Fruit fly (Drosophila melanogaster) whole organism, embryonic: ENCODE results near the gene zuc.
A peak's percentile ranks its signal among the peaks of the same experiment; 100 is the strongest.
"Not testable (repeated sequence)": the region's sequence is repeated elsewhere in the genome, so short reads cannot be mapped to it uniquely, and the experiment has no call there.

Experiments
- Blimp-1 ChIP-seq: fragments of 200-800 bp; sonication (Bioruptor generic); optimal IDR thresholded peaks from 3 replicates; lab custom pipeline; 2018; ENCODE audit warnings: missing biosample characterization, missing genetic modification characterization, mild to moderate bottlenecking, moderate library complexity, missing genetic modification reagents
- CG1024 ChIP-seq: fragments of 200-800 bp; sonication (Bioruptor generic); IDR thresholded peaks from 2 replicates; pipeline ENCODE4 v1.3.6; 2022; ENCODE audit warnings: missing biosample characterization, missing genetic modification characterization
- CG11695 ChIP-seq: fragments of 200-800 bp; sonication (Bioruptor generic); IDR thresholded peaks from 3 replicates; pipeline ENCODE4 v1.3.6; 2022; ENCODE audit warnings: missing biosample characterization, missing genetic modification characterization
- CG11696 ChIP-seq: fragments of 200-800 bp; sonication (Bioruptor generic); IDR thresholded peaks from 2 replicates; pipeline ENCODE4 v1.3.6; 2022; ENCODE audit warnings: missing biosample characterization, missing genetic modification characterization
- CG13123 ChIP-seq: fragments of 200-800 bp; sonication (Bioruptor generic); optimal IDR thresholded peaks from 2 replicates; lab custom pipeline; 2016; ENCODE audit warnings: missing biosample characterization, missing genetic modification characterization
- CG13424 ChIP-seq: fragments of 200-800 bp; sonication (Bioruptor generic); optimal IDR thresholded peaks from 2 replicates; lab custom pipeline; 2019; ENCODE audit warnings: missing biosample characterization, mild to moderate bottlenecking, missing genetic modification characterization, moderate library complexity
- CG15073 ChIP-seq: fragments of 200-800 bp; sonication (Bioruptor generic); optimal IDR thresholded peaks from 2 replicates; lab custom pipeline; 2016; ENCODE audit warnings: missing biosample characterization, missing genetic modification characterization
- CG16815 ChIP-seq: fragments of 200-800 bp; sonication (Bioruptor generic); optimal IDR thresholded peaks from 3 replicates; lab custom pipeline; 2017; ENCODE audit warnings: missing biosample characterization, mild to moderate bottlenecking, missing genetic modification characterization
- CG30020 ChIP-seq: fragments of 200-800 bp; optimal IDR thresholded peaks from 2 replicates; lab custom pipeline; 2019; ENCODE audit warnings: missing biosample characterization, mild to moderate bottlenecking, missing genetic modification characterization, moderate library complexity
- CG30403 ChIP-seq: fragments of 200-800 bp; sonication (Bioruptor generic); optimal IDR thresholded peaks from 3 replicates; lab custom pipeline; 2016; ENCODE audit warnings: missing biosample characterization, missing genetic modification characterization
- CG32532 ChIP-seq: fragments of 200-800 bp; sonication (Bioruptor generic); IDR thresholded peaks from 2 replicates; pipeline ENCODE4 v1.3.6; 2022; ENCODE audit warnings: missing biosample characterization, missing genetic modification characterization
- CG34224 ChIP-seq: fragments of 200-800 bp; sonication (Bioruptor generic); IDR thresholded peaks from 3 replicates; pipeline ENCODE4 v1.3.6; 2022; ENCODE audit warnings: missing biosample characterization, missing genetic modification characterization; ENCODE audit not compliant: partially characterized antibody
- CG6272 ChIP-seq: fragments of 200-800 bp; sonication (Bioruptor generic); IDR thresholded peaks from 2 replicates; pipeline ENCODE4 v1.3.6; 2022; ENCODE audit warnings: missing biosample characterization, missing genetic modification characterization
- CG6791 ChIP-seq: fragments of 200-800 bp; sonication (Bioruptor generic); IDR thresholded peaks from 3 replicates; pipeline ENCODE4 v1.3.6; 2022; ENCODE audit warnings: missing biosample characterization, missing genetic modification characterization; ENCODE audit not compliant: partially characterized antibody
- CG7556 ChIP-seq: fragments of 200-800 bp; sonication (Bioruptor generic); optimal IDR thresholded peaks from 2 replicates; lab custom pipeline; 2017; ENCODE audit warnings: missing biosample characterization, mild to moderate bottlenecking, missing genetic modification characterization
- CG7786 ChIP-seq: fragments of 200-800 bp; sonication (Bioruptor generic); optimal IDR thresholded peaks from 2 replicates; lab custom pipeline; 2016; ENCODE audit warnings: missing biosample characterization, missing genetic modification characterization
- D19A ChIP-seq: fragments of 200-800 bp; optimal IDR thresholded peaks from 3 replicates; lab custom pipeline; 2019; ENCODE audit warnings: missing biosample characterization, mild to moderate bottlenecking, missing genetic modification characterization, moderate library complexity
- D19B ChIP-seq: fragments of 200-800 bp; sonication (Bioruptor generic); optimal IDR thresholded peaks from 2 replicates; lab custom pipeline; 2017; ENCODE audit warnings: missing biosample characterization, mild to moderate bottlenecking, missing genetic modification characterization
- E2f2 ChIP-seq: fragments of 200-800 bp; sonication (Bioruptor generic); IDR thresholded peaks from 2 replicates; pipeline ENCODE4 v1.3.6; 2022; ENCODE audit warnings: missing biosample characterization, missing genetic modification characterization
- Ets97D ChIP-seq: fragments of 200-800 bp; sonication (Bioruptor generic); optimal IDR thresholded peaks from 3 replicates; lab custom pipeline; 2016; ENCODE audit warnings: missing biosample characterization, missing genetic modification characterization
- Fer1 ChIP-seq: fragments of 200-800 bp; sonication (Bioruptor generic); optimal IDR thresholded peaks from 2 replicates; lab custom pipeline; 2017; ENCODE audit warnings: missing biosample characterization, mild to moderate bottlenecking, missing genetic modification characterization
- HmgD ChIP-seq: fragments of 200-800 bp; sonication (Bioruptor generic); optimal IDR thresholded peaks from 3 replicates; lab custom pipeline; 2016; ENCODE audit warnings: missing biosample characterization, missing genetic modification characterization
- Hr39 ChIP-seq: fragments of >200 bp; optimal IDR thresholded peaks from 2 replicates; lab custom pipeline; 2017
- Lhr ChIP-seq: fragments of 200-800 bp; sonication (Bioruptor generic); optimal IDR thresholded peaks from 3 replicates; lab custom pipeline; 2017; ENCODE audit warnings: mild to moderate bottlenecking, missing biosample characterization, missing genetic modification reagents, missing genetic modification characterization
- Nf-YC ChIP-seq: fragments of 200-800 bp; optimal IDR thresholded peaks from 3 replicates; lab custom pipeline; 2019; ENCODE audit warnings: missing biosample characterization, mild to moderate bottlenecking, missing genetic modification characterization, moderate library complexity
- Pdp1 ChIP-seq, 2 experiments: fragments of 200-800 bp; sonication (Bioruptor generic); optimal IDR thresholded peaks; 3 replicates each; lab custom pipeline; 2016; ENCODE audit warnings: missing biosample characterization in 2 of 2, missing genetic modification characterization in 2 of 2, mild to moderate bottlenecking in 1 of 2, moderate library complexity in 1 of 2
- al ChIP-seq: fragments of 200-800 bp; sonication (Bioruptor generic); IDR thresholded peaks from 2 replicates; pipeline ENCODE4 v1.3.6; 2022; ENCODE audit warnings: missing biosample characterization, missing genetic modification characterization
- bbx ChIP-seq: fragments of 200-800 bp; sonication (Bioruptor generic); IDR thresholded peaks from 2 replicates; pipeline ENCODE4 v1.3.6; 2022; ENCODE audit warnings: missing biosample characterization, missing genetic modification characterization; ENCODE audit not compliant: partially characterized antibody
- hkb ChIP-seq, 2 experiments: fragments of 200-800 bp in 1 of 2; fragments of >200 bp in 1 of 2; sonication (Bioruptor generic) in 1 of 2; IDR thresholded peaks in 1 of 2; optimal IDR thresholded peaks in 1 of 2; 2 replicates each; pipeline versions ENCODE4 v1.3.6 to Lab custom; 2017 to 2022; ENCODE audit warnings: missing biosample characterization in 1 of 2, missing genetic modification characterization in 1 of 2
- hth ChIP-seq: fragments of >200 bp; optimal IDR thresholded peaks from 2 replicates; lab custom pipeline; 2017; ENCODE audit warnings: inconsistent platforms
- pho ChIP-seq: fragments of 200-800 bp; sonication (Bioruptor generic); optimal IDR thresholded peaks from 2 replicates; lab custom pipeline; 2016; ENCODE audit warnings: missing biosample characterization, missing genetic modification characterization
- stc ChIP-seq: fragments of 200-800 bp; sonication (Bioruptor generic); IDR thresholded peaks from 2 replicates; pipeline ENCODE4 v1.3.6; 2022; ENCODE audit warnings: missing biosample characterization, missing genetic modification characterization
- tup ChIP-seq: fragments of 200-800 bp; sonication (Bioruptor generic); optimal IDR thresholded peaks from 2 replicates; lab custom pipeline; 2016; ENCODE audit warnings: missing biosample characterization, mild to moderate bottlenecking, missing genetic modification characterization, moderate library complexity

The zuc gene

DNA sequence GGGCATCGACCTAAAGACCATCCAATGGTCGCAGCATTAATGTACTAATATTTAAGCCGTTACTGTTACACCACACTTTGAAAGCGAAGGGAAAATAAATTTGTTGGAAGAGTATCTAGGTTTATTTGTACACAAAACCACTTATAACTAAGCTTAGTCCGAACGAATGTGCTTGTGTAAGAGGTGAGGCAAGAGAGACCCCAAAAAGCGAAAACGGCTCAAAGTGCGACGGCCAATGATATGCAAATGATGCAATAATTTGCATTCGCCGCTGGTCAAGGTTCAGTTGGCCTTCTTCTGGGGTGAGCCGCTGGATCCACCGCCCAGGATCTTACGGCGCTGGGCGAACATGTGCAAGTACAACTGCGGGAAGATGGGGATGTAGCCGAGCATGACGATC lies 11.4 kb upstream of the zuc start:
- TF ChIP-seq HmgD (no peak), Hr39 (lab: Kevin White, UChicago) (no peak), D19B (GFP tag; lab: Kevin White, UChicago) (no peak), Nf-YC (tag; lab: Kevin White, UChicago) (no peak), al (no peak), E2f2 (no peak), CG11695 (GFP tag; lab: Robert Waterston, UW) (no peak), CG6272 (GFP tag; lab: Robert Waterston, UW) (no peak), D19A (peak; percentile 11), CG13424 (tag; lab: Kevin White, UChicago) (no peak), CG11696 (GFP tag; lab: Robert Waterston, UW) (no peak), CG7556 (GFP tag; lab: Kevin White, UChicago) (no peak), stc (GFP tag; lab: Robert Waterston, UW) (no peak), pho (GFP tag; lab: Kevin White, UChicago) (no peak), hkb (optimal IDR thresholded peaks at IDR 0.05; lab: Kevin White, UChicago) (no peak), hkb (GFP tag; IDR thresholded peaks at IDR 0.05; lab: Robert Waterston, UW) (no peak), Pdp1 (GFP tag; optimal IDR thresholded peaks at IDR 0.05; lab: Kevin White, UChicago) (peak in 1 of 2 experiments; percentile 68), CG16815 (GFP tag; lab: Kevin White, UChicago) (no peak), Fer1 (GFP tag; lab: Kevin White, UChicago) (no peak), CG30403 (no peak), CG15073 (peak; percentile 65), CG30020 (tag; lab: Kevin White, UChicago) (no peak), CG34224 (GFP tag; lab: Robert Waterston, UW) (no peak), CG1024 (GFP tag; lab: Robert Waterston, UW) (no peak), CG6791 (GFP tag; lab: Robert Waterston, UW) (no peak)

DNA sequence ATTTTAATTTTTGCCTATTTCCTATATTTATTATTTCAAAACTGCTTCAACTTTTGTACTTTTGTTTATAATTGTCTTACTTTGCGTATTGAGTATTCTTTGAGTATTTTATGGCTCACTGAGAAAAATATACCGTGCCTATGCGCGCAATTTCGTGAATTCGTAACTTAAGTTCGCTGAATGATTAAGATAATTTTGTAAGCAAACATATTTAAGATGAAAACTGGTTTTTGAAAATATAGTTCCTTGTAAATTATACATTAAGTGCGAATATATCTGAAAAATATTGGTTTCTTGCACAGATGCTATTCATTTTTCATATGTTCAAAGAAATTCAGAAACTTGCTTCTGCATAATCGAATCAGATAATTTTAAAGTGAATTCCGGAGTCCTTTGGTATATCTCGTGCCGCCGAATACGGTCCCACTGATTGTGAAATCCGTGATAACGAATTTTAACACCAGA lies 9.6 kb upstream of the zuc start, which contains the start of the genes CG18787 and Nfs1:
TSS of gene CG18787 (minus strand) at position 101 of the 465 bp plus-strand sequence.
TSS of gene Nfs1 (plus strand) at position 415 of the 465 bp plus-strand sequence.
- not testable (repeated sequence) for TF ChIP-seq Lhr (GFP tag; lab: Kevin White, UChicago); hth (lab: Kevin White, UChicago); tup (GFP tag; lab: Kevin White, UChicago)

- TF ChIP-seq bbx (GFP tag; lab: Robert Waterston, UW); CG13123 (GFP tag; lab: Kevin White, UChicago); Ets97D (GFP tag; lab: Kevin White, UChicago): not testable (repeated sequence)
Observed at dm6 chr2L:11996509-11996908, 6.8 kb upstream of the zuc start, which contains the start of gene Ada1-1. Gene Ada1-1 (plus strand): TSS chr2L:11996809.

- TF ChIP-seq Blimp-1 (GFP tag; lab: Kevin White, UChicago); CG32532 (GFP tag; lab: Robert Waterston, UW); CG7786 (GFP tag; lab: Kevin White, UChicago): not testable (repeated sequence)
Observed at dm6 chr2L:11995332-11995790, 5.7 kb upstream of the zuc start, which contains the start of the genes CG18789 and Qtzl. Gene CG18789 (minus strand): TSS chr2L:11995432. Gene Qtzl (plus strand): TSS chr2L:11995740.
